Worm (Caenorhabditis elegans): ENCODE results near the gene F28C6.9.

ce11 chrII:8616155-8616554, 6.2 kb upstream of the F28C6.9 start:
- TF ChIP-seq T22C8.4 (GFP tag; IDR thresholded peaks at IDR 0.05) (no peak), flt-1 (GFP tag; IDR thresholded peaks at IDR 0.05) (no peak), ref-1 (GFP tag; conservative IDR thresholded peaks at IDR 0.05) (no peak), med-1 (GFP tag; optimal IDR thresholded peaks at IDR 0.05; ENCODE audit: insufficient read depth) (no peak)
